Worm (Caenorhabditis elegans): ENCODE data around the gene C24D10.5.
"Not testable (repeated sequence)": the region's sequence is repeated elsewhere in the genome, so short reads cannot be mapped to it uniquely, and the experiment has no call there.

C24D10.5 gene

ce11 chrIV:5152391-5152790 is 2.5 kb downstream of the C24D10.5 start, which contains the start of gene soc-2:
Gene soc-2 (minus strand): TSS chrIV:5152491.
- no peak for TF ChIP-seq nhr-10 (tag; optimal IDR thresholded peaks at IDR 0.05)
- no peak for TF ChIP-seq mab-5 (tag; optimal IDR thresholded peaks at IDR 0.05)
- TF ChIP-seq ceh-16 (tag; optimal IDR thresholded peaks at IDR 0.05): no peak
- no peak for TF ChIP-seq sma-3 (GFP tag; optimal IDR thresholded peaks at IDR 0.05)
- TF ChIP-seq Y55F3AM.14 (GFP tag; optimal IDR thresholded peaks at IDR 0.05): no peak
- TF ChIP-seq nhr-11 (tag; optimal IDR thresholded peaks at IDR 0.05): no peak
- TF ChIP-seq C34F6.9 (tag; optimal IDR thresholded peaks at IDR 0.05): no peak
- TF ChIP-seq unc-62 (GFP tag; optimal IDR thresholded peaks at IDR 0.05): no peak
- TF ChIP-seq unc-55 (GFP tag; optimal IDR thresholded peaks at IDR 0.05): no peak
- no peak for TF ChIP-seq nhr-77 (tag; optimal IDR thresholded peaks at IDR 0.05)
- no peak for TF ChIP-seq alr-1 (tag; optimal IDR thresholded peaks at IDR 0.05)
- no peak for TF ChIP-seq mbf-1 (tag; optimal IDR thresholded peaks at IDR 0.05)
- TF ChIP-seq crh-2 (tag; optimal IDR thresholded peaks at IDR 0.05): no peak
- TF ChIP-seq elt-1 (tag; optimal IDR thresholded peaks at IDR 0.05): no peak
- TF ChIP-seq lin-13 (GFP tag; optimal IDR thresholded peaks at IDR 0.05): no peak
- TF ChIP-seq fos-1 (tag; optimal IDR thresholded peaks at IDR 0.05): no peak
- no peak for TF ChIP-seq mdl-1 (tag; optimal IDR thresholded peaks at IDR 0.05)

ce11 chrIV:5157226-5157625 is 7.3 kb downstream of the C24D10.5 start, which contains the start of gene C24D10.49:
Gene C24D10.49 (minus strand): TSS chrIV:5157326.
- TF ChIP-seq egl-27 (tag; optimal IDR thresholded peaks at IDR 0.05) (no peak), lin-13 (GFP tag; optimal IDR thresholded peaks at IDR 0.05) (no peak), gmeb-1 (tag; optimal IDR thresholded peaks at IDR 0.05) (no peak), ZK546.5 (tag; optimal IDR thresholded peaks at IDR 0.05) (no peak), unc-39 (tag; optimal IDR thresholded peaks at IDR 0.05) (no peak)

- TF ChIP-seq unc-39 (tag; optimal IDR thresholded peaks at IDR 0.05): no peak
- no peak for TF ChIP-seq nhr-25 (tag; optimal IDR thresholded peaks at IDR 0.05)
- TF ChIP-seq C34F6.9 (tag; optimal IDR thresholded peaks at IDR 0.05): peak; percentile 75
- TF ChIP-seq lin-11 (tag; optimal IDR thresholded peaks at IDR 0.05): no peak
- TF ChIP-seq gmeb-1 (tag; optimal IDR thresholded peaks at IDR 0.05): peak; percentile 72
- peak; percentile 78 for TF ChIP-seq unc-55 (GFP tag; optimal IDR thresholded peaks at IDR 0.05)
- TF ChIP-seq nhr-10 (tag; optimal IDR thresholded peaks at IDR 0.05): no peak
- peak; percentile 26 to 80 for TF ChIP-seq lsy-2 (tag; optimal IDR thresholded peaks at IDR 0.05)
- TF ChIP-seq ztf-11 (tag; optimal IDR thresholded peaks at IDR 0.05): no peak
- TF ChIP-seq ama-1 (optimal IDR thresholded peaks at IDR 0.05): no peak
- peak; percentile 34 for TF ChIP-seq sma-3 (GFP tag; optimal IDR thresholded peaks at IDR 0.05)
- no peak for TF ChIP-seq fos-1 (tag; optimal IDR thresholded peaks at IDR 0.05)
- TF ChIP-seq ZK546.5 (tag; optimal IDR thresholded peaks at IDR 0.05): no peak
- TF ChIP-seq crh-2 (tag; optimal IDR thresholded peaks at IDR 0.05): peak; percentile 30
- TF ChIP-seq egl-27 (tag; optimal IDR thresholded peaks at IDR 0.05): no peak
- TF ChIP-seq nhr-11 (tag; optimal IDR thresholded peaks at IDR 0.05): no peak
- TF ChIP-seq lin-13 (GFP tag; optimal IDR thresholded peaks at IDR 0.05): peak; percentile 36
- TF ChIP-seq mbf-1 (tag; optimal IDR thresholded peaks at IDR 0.05): no peak
- TF ChIP-seq nhr-12 (tag; optimal IDR thresholded peaks at IDR 0.05): no peak
- TF ChIP-seq unc-62 (GFP tag; optimal IDR thresholded peaks at IDR 0.05): no peak
- peak; percentile 21 for TF ChIP-seq sma-9 (GFP tag; optimal IDR thresholded peaks at IDR 0.05)
- TF ChIP-seq sma-9 (tag; optimal IDR thresholded peaks at IDR 0.05): no peak
- TF ChIP-seq nhr-129 (tag; optimal IDR thresholded peaks at IDR 0.05): no peak
- no peak for TF ChIP-seq sem-4 (tag; optimal IDR thresholded peaks at IDR 0.05)
Measured at ce11 chrIV:5160171-5160570, 10.3 kb downstream of the C24D10.5 start, which contains the start of the genes C24D10.6 and C24D10.4. Gene C24D10.6 (minus strand): TSS chrIV:5160248. Gene C24D10.4 (plus strand): TSS chrIV:5160522.

ce11 chrIV:5162941-5163340 is 13.0 kb downstream of the C24D10.5 start, which contains the start of the genes nspd-3 and C24D10.2:
Gene nspd-3 (minus strand): TSS chrIV:5163041.
Gene C24D10.2 (plus strand): TSS chrIV:5163339.
- not testable (repeated sequence) for TF ChIP-seq nhr-23, C34F6.9, nhr-25 (tag; optimal IDR thresholded peaks at IDR 0.05)

- TF ChIP-seq lsy-2, snpc-4, peb-1 (tag; optimal IDR thresholded peaks at IDR 0.05): not testable (repeated sequence)
Measured at ce11 chrIV:5165626-5166025, 15.7 kb downstream of the C24D10.5 start, which contains the start of gene nspd-6. Gene nspd-6 (minus strand): TSS chrIV:5165726.

Data from whole organism, L2 larva.